Fruit fly (Drosophila melanogaster): Measurements from ENCODE around the gene Peritrophin-15b.
A peak's percentile ranks its signal among the peaks of the same experiment; 100 is the strongest.

Gene Peritrophin-15b

DNA sequence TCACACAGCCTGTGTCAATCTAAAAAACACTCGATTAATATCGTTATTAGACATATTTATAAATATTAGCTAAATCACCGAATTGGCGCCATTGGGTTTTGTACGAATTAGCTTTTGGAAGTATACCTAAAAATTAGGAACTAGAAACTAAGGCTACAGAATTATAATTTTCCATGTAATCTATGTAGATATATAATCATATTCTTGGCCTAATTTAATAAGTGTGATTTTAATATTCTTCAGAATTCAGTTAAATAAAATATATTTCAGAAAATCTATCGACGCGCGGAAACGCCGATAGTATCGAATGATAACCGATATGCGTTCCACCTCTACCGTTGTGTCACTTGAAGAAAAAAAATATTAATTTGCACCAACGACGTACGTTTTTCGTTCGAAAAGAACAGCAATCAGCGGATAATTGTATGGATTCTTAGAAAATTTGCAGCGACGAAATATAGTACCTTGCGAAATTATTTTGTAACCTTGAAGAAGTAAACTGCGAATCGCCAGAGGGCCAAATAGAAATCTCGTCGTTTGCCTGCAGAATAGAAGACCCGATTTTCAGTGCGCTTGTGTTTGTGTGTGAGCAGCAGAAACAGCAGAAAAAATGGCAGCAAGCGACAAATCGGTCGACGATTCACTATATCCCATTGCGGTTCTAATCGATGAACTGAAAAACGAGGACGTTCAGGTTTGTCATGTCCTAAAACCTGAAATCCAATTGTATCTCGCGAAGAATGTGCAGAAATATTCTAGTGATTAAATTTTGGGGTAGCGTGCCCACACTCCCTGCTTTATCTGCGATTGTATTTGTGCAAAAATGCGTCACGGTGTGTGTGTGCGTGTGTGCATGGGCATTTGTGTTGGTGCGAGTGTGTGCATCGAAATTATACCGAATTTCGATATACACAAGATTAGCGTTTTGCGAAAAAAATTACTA lies 28.8 kb downstream of the Peritrophin-15b start, which contains the start of gene Pp2A-29B (continued):
- no peak for TF ChIP-seq CG11294 (GFP tag; IDR thresholded peaks at IDR 0.05)
- peak; percentile 82 for TF ChIP-seq svp (GFP tag)
- TF ChIP-seq topi (GFP tag; optimal IDR thresholded peaks at IDR 0.05) = peak; percentile 39
- no peak for TF ChIP-seq Sox15 (GFP tag; optimal IDR thresholded peaks at IDR 0.05)
- TF ChIP-seq fkh (GFP tag; optimal IDR thresholded peaks at IDR 0.05) = peak; percentile 75
- no peak for TF ChIP-seq dac (GFP tag; optimal IDR thresholded peaks at IDR 0.05)
- no peak for TF ChIP-seq Blimp-1 (GFP tag; optimal IDR thresholded peaks at IDR 0.05)
- no peak for TF ChIP-seq CG7368 (GFP tag; optimal IDR thresholded peaks at IDR 0.05)
- TF ChIP-seq CG8119 (GFP tag; IDR thresholded peaks at IDR 0.05) = no peak
- no peak for TF ChIP-seq CG1621 (tag; optimal IDR thresholded peaks at IDR 0.05)
- TF ChIP-seq dsx (GFP tag; optimal IDR thresholded peaks at IDR 0.05; ENCODE audit: poor library complexity, severe bottlenecking) = no peak
- no peak for TF ChIP-seq CG6808 (GFP tag; optimal IDR thresholded peaks at IDR 0.05)
- peak; percentile 10 for TF ChIP-seq cyc (GFP tag; optimal IDR thresholded peaks at IDR 0.05)
- no peak for TF ChIP-seq spab (GFP tag; optimal IDR thresholded peaks at IDR 0.05)
- no peak for TF ChIP-seq Eip93F (GFP tag; optimal IDR thresholded peaks at IDR 0.05)
- TF ChIP-seq acj6 (GFP tag; optimal IDR thresholded peaks at IDR 0.05) = peak; percentile 15
- peak; percentile 77 for TF ChIP-seq Eip78C (GFP tag)
- TF ChIP-seq salr (GFP tag; optimal IDR thresholded peaks at IDR 0.05) = no peak
- TF ChIP-seq Eip75B (GFP tag; optimal IDR thresholded peaks at IDR 0.05) = peak; percentile 31
- TF ChIP-seq CG6276 (GFP tag; optimal IDR thresholded peaks at IDR 0.05) = no peak
- TF ChIP-seq CG8319 (GFP tag; optimal IDR thresholded peaks at IDR 0.05) = no peak
- peak; percentile 40 for TF ChIP-seq Met (GFP tag; optimal IDR thresholded peaks at IDR 0.05)
- TF ChIP-seq Ets21C (GFP tag; optimal IDR thresholded peaks at IDR 0.05) = peak; percentile 50
- no peak for TF ChIP-seq CG9139 (GFP tag; optimal IDR thresholded peaks at IDR 0.05)
- no peak for TF ChIP-seq CG3919 (GFP tag; optimal IDR thresholded peaks at IDR 0.05)
- TF ChIP-seq vri (GFP tag; optimal IDR thresholded peaks at IDR 0.05) = peak; percentile 27
- 0 out of 3 replicates have a peak, but pooled peaks have one; percentile 6 for TF ChIP-seq CG6163 (GFP tag; IDR thresholded peaks at IDR 0.05)
- TF ChIP-seq Hr4 (GFP tag; optimal IDR thresholded peaks at IDR 0.05) = peak; percentile 44

DNA sequence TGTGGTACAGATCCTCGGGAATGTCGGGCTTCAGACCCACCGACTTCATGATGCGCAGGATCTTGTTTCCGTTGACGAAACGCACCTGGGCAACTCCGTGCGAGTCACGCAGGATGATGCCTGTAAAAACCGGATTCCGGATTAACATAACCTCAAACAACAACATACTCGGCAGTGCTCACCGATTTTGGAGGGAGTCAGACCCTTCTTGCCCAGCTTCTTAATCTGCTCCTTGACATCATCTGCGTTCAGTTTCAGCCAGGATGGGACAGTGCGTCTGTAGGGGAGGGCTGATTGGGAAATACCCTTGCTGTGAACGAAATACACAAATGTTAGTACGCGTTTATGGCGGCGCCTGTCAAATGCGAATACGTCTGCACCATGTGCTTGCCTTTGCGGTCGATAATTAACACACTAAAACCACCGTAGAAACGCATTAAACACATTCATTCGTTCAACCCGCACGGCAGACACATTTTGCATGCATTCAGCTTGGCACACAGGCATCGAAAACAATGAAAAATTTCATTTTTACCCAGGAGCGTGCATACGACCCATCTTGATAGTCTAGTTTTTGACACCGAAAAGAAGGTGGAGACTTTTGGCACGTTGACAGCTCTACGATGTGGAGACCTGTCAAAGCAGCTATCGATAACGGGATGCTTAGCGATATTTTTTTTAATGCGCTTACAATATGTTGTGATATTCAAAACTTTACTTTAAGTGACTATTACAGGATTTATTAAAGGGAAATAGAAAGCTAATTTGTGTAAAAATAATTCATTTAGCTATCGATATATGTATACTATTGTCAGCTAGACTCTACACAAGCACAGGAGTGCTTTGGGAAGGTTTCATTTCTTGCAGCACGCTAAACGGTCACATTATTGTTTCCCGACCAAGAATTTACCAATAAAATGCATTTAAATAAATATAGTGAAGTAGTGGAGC lies 30.5 kb downstream of the Peritrophin-15b start, which contains the start of the genes RpS13 and CSN8:
Gene RpS13 (minus strand): TSS at position 657 of the 951 bp plus-strand sequence.
Gene CSN8 (plus strand): TSS at position 850 of the 951 bp plus-strand sequence.
- TF ChIP-seq esn (GFP tag; optimal IDR thresholded peaks at IDR 0.05) (peak; percentile 36), Met (GFP tag; optimal IDR thresholded peaks at IDR 0.05) (peak; percentile 16), net (GFP tag; optimal IDR thresholded peaks at IDR 0.05) (no peak), Sox102F (GFP tag; optimal IDR thresholded peaks at IDR 0.05) (no peak), CG6808 (GFP tag; optimal IDR thresholded peaks at IDR 0.05) (no peak), Blimp-1 (GFP tag; optimal IDR thresholded peaks at IDR 0.05) (no peak), CG6792 (GFP tag; optimal IDR thresholded peaks at IDR 0.05) (no peak), Lpt (GFP tag; optimal IDR thresholded peaks at IDR 0.05) (no peak), Sox15 (GFP tag; optimal IDR thresholded peaks at IDR 0.05) (no peak), CG7368 (GFP tag; optimal IDR thresholded peaks at IDR 0.05) (no peak), CG1621 (tag; optimal IDR thresholded peaks at IDR 0.05) (peak; percentile 49), CG3032 (tag; optimal IDR thresholded peaks at IDR 0.05) (no peak), svp (GFP tag) (no peak), CG8319 (GFP tag; optimal IDR thresholded peaks at IDR 0.05) (no peak), dac (GFP tag; optimal IDR thresholded peaks at IDR 0.05) (no peak), cyc (GFP tag; optimal IDR thresholded peaks at IDR 0.05) (no peak), Hr39 (GFP tag; optimal IDR thresholded peaks at IDR 0.05) (peak; percentile 7), dsx (GFP tag; optimal IDR thresholded peaks at IDR 0.05; ENCODE audit: poor library complexity, severe bottlenecking) (no peak), fd59A (GFP tag; optimal IDR thresholded peaks at IDR 0.05) (no peak), CG4318 (GFP tag; optimal IDR thresholded peaks at IDR 0.05) (no peak), CG11762 (GFP tag; optimal IDR thresholded peaks at IDR 0.05; ENCODE audit: insufficient read depth) (no peak), fkh (GFP tag; optimal IDR thresholded peaks at IDR 0.05) (peak; percentile 53), Smox (GFP tag; optimal IDR thresholded peaks at IDR 0.05) (peak; percentile 7), Eip78C (GFP tag) (peak; percentile 59), CG16779 (tag; optimal IDR thresholded peaks at IDR 0.05) (no peak), CG3919 (GFP tag; optimal IDR thresholded peaks at IDR 0.05) (no peak), CG6276 (GFP tag; optimal IDR thresholded peaks at IDR 0.05) (no peak), CG8119 (GFP tag; IDR thresholded peaks at IDR 0.05) (0 out of 3 replicates have a peak, but pooled peaks have one; percentile 18), topi (GFP tag; optimal IDR thresholded peaks at IDR 0.05) (peak; percentile 8), Eip93F (GFP tag; optimal IDR thresholded peaks at IDR 0.05) (no peak), CG6163 (GFP tag; IDR thresholded peaks at IDR 0.05) (no peak), vri (GFP tag; optimal IDR thresholded peaks at IDR 0.05) (no peak), acj6 (GFP tag; optimal IDR thresholded peaks at IDR 0.05) (no peak), fd85E (GFP tag; optimal IDR thresholded peaks at IDR 0.05) (no peak), CG10631 (GFP tag; optimal IDR thresholded peaks at IDR 0.05) (no peak)

Measured in whole organism, prepupa.